Worm (Caenorhabditis elegans) whole organism, L1 larva: ENCODE measurements around the gene K11H3.2.
A peak's percentile ranks its signal among the peaks of the same experiment; 100 is the strongest.

ENCODE experiments used
- C34B4.2 ChIP-seq: sonication (generic microtip); optimal IDR thresholded peaks from 2 replicates; lab custom pipeline; 2017; ENCODE audit warnings: mild to moderate bottlenecking, missing genetic modification characterization, missing compliant biosample characterization
- Y116A8C.19 ChIP-seq: sonication (generic microtip); optimal IDR thresholded peaks from 2 replicates; lab custom pipeline; 2016; ENCODE audit warnings: missing compliant biosample characterization, missing genetic modification characterization, borderline replicate concordance
- aha-1 ChIP-seq: fragments of 150-350 bp; optimal IDR thresholded peaks from 2 replicates; lab custom pipeline; 2014; ENCODE audit warnings: missing biosample characterization, missing genetic modification characterization
- alr-1 ChIP-seq: fragments of 200-800 bp; sonication (Bioruptor generic); optimal IDR thresholded peaks from 2 replicates; lab custom pipeline; 2018; ENCODE audit warnings: borderline replicate concordance, mild to moderate bottlenecking, missing genetic modification characterization, missing compliant biosample characterization
- aly-2 ChIP-seq: fragments of 150-350 bp; optimal IDR thresholded peaks from 2 replicates; lab custom pipeline; 2014; ENCODE audit warnings: missing biosample characterization, missing genetic modification characterization
- ama-1 ChIP-seq: fragments of 150-350 bp; optimal IDR thresholded peaks from 2 replicates; lab custom pipeline; 2014
- ceh-8 ChIP-seq: fragments of 200-800 bp; sonication (Bioruptor generic); optimal IDR thresholded peaks from 2 replicates; lab custom pipeline; 2018; ENCODE audit warnings: mild to moderate bottlenecking, missing genetic modification characterization, moderate library complexity, missing compliant biosample characterization
- efl-3 ChIP-seq: fragments of 200-800 bp; sonication (Bioruptor generic); optimal IDR thresholded peaks from 2 replicates; lab custom pipeline; 2018; ENCODE audit warnings: mild to moderate bottlenecking, missing genetic modification characterization, missing compliant biosample characterization
- egl-27 ChIP-seq, 2 experiments: fragments of 150-350 bp in 1 of 2; sonication (generic microtip); optimal IDR thresholded peaks; 3 replicates each; lab custom pipeline; 2017 to 2018; ENCODE audit warnings: missing biosample characterization in 2 of 2, missing genetic modification characterization in 2 of 2, missing genetic modification reagents in 2 of 2
- elt-2 ChIP-seq: sonication (generic microtip); optimal IDR thresholded peaks from 2 replicates; lab custom pipeline; 2016; ENCODE audit warnings: missing genetic modification characterization, mild to moderate bottlenecking, inconsistent platforms, missing compliant biosample characterization, missing genetic modification reagents
- elt-3 ChIP-seq, 6 experiments: fragments of 150-350 bp in 1 of 6; sonication (generic microtip); optimal IDR thresholded peaks; 2 replicates each; lab custom pipeline; 2017 to 2018; ENCODE audit warnings: missing biosample characterization in 6 of 6, missing genetic modification characterization in 6 of 6, inconsistent platforms in 1 of 6
- fkh-4 ChIP-seq: sonication (generic microtip); optimal IDR thresholded peaks from 2 replicates; lab custom pipeline; 2016; ENCODE audit warnings: missing compliant biosample characterization, missing genetic modification characterization, borderline replicate concordance
- fkh-8 ChIP-seq: sonication (generic microtip); optimal IDR thresholded peaks from 2 replicates; lab custom pipeline; 2016; ENCODE audit warnings: mild to moderate bottlenecking, missing genetic modification characterization, missing compliant biosample characterization
- fos-1 ChIP-seq: fragments of 150-350 bp; optimal IDR thresholded peaks from 2 replicates; lab custom pipeline; 2014; ENCODE audit warnings: missing biosample characterization, missing genetic modification characterization
- grh-1 ChIP-seq: fragments of 200-800 bp; sonication (Bioruptor generic); IDR thresholded peaks from 2 replicates; pipeline ENCODE4 v1.3.6; 2022; ENCODE audit warnings: missing genetic modification reagents, missing genetic modification characterization, missing compliant biosample characterization
- hlh-17 ChIP-seq: fragments of 200-800 bp; sonication (Bioruptor generic); optimal IDR thresholded peaks from 2 replicates; lab custom pipeline; 2018; ENCODE audit warnings: missing genetic modification characterization, mild to moderate bottlenecking, missing compliant biosample characterization, moderate library complexity, borderline replicate concordance
- hpl-2 ChIP-seq: fragments of 150-350 bp; optimal IDR thresholded peaks from 2 replicates; lab custom pipeline; 2014; ENCODE audit warnings: missing biosample characterization, missing genetic modification reagents, missing genetic modification characterization
- irx-1 ChIP-seq: sonication (generic microtip); optimal IDR thresholded peaks from 2 replicates; lab custom pipeline; 2016; ENCODE audit warnings: missing genetic modification characterization, missing compliant biosample characterization
- isw-1 ChIP-seq: fragments of 200-800 bp; sonication (Bioruptor generic); IDR thresholded peaks from 2 replicates; pipeline ENCODE4 v1.3.6; 2022; ENCODE audit warnings: missing genetic modification characterization, missing compliant biosample characterization
- jun-1 ChIP-seq: fragments of 150-350 bp; optimal IDR thresholded peaks from 2 replicates; lab custom pipeline; 2014; ENCODE audit warnings: missing biosample characterization, missing genetic modification reagents, missing genetic modification characterization
- lin-35 ChIP-seq, 2 experiments: fragments of 150-350 bp; optimal IDR thresholded peaks; 2 replicates each; lab custom pipeline; 2014; ENCODE audit warnings: missing biosample characterization in 2 of 2, missing genetic modification characterization in 2 of 2, missing genetic modification reagents in 2 of 2
- lin-39 ChIP-seq: fragments of 150-350 bp; optimal IDR thresholded peaks from 2 replicates; lab custom pipeline; 2014; ENCODE audit warnings: missing biosample characterization, missing genetic modification reagents, missing genetic modification characterization
- lsy-2 ChIP-seq, 2 experiments: fragments of 150-350 bp; optimal IDR thresholded peaks; 2 replicates each; lab custom pipeline; 2014; ENCODE audit warnings: missing biosample characterization in 2 of 2, missing genetic modification characterization in 2 of 2
- mab-9 ChIP-seq: fragments of 200-800 bp; sonication (Bioruptor generic); IDR thresholded peaks from 2 replicates; pipeline ENCODE4 v1.3.6; 2022; ENCODE audit warnings: missing genetic modification reagents, missing genetic modification characterization, missing compliant biosample characterization
- mdl-1 ChIP-seq, 2 experiments: fragments of 150-350 bp; optimal IDR thresholded peaks; 2 replicates each; lab custom pipeline; 2014 to 2017; ENCODE audit warnings: missing biosample characterization in 2 of 2, missing genetic modification characterization in 2 of 2, inconsistent platforms in 1 of 2
- nhr-12 ChIP-seq: sonication (generic microtip); optimal IDR thresholded peaks from 2 replicates; lab custom pipeline; 2017; ENCODE audit warnings: missing biosample characterization, missing genetic modification characterization
- nhr-19 ChIP-seq: fragments of 200-800 bp; sonication (Bioruptor generic); conservative IDR thresholded peaks from 2 replicates; pipeline ENCODE4 v1.3.6; 2022; ENCODE audit warnings: missing genetic modification characterization, missing compliant biosample characterization
- nhr-237 ChIP-seq: fragments of 150-350 bp; optimal IDR thresholded peaks from 2 replicates; lab custom pipeline; 2014; ENCODE audit warnings: missing biosample characterization, missing genetic modification characterization
- nhr-28 ChIP-seq: fragments of 150-350 bp; optimal IDR thresholded peaks from 2 replicates; lab custom pipeline; 2014; ENCODE audit warnings: missing biosample characterization, missing genetic modification characterization
- nhr-47 ChIP-seq: sonication (generic microtip); optimal IDR thresholded peaks from 2 replicates; lab custom pipeline; 2016; ENCODE audit warnings: mild to moderate bottlenecking, missing genetic modification characterization, moderate library complexity, missing compliant biosample characterization
- nhr-71 ChIP-seq: sonication (generic microtip); optimal IDR thresholded peaks from 2 replicates; lab custom pipeline; 2016; ENCODE audit warnings: mild to moderate bottlenecking, missing genetic modification characterization, moderate library complexity, missing compliant biosample characterization
- nhr-76 ChIP-seq: sonication (generic microtip); optimal IDR thresholded peaks from 2 replicates; lab custom pipeline; 2017; ENCODE audit warnings: missing biosample characterization, missing genetic modification characterization
- nhr-77 ChIP-seq: fragments of 150-350 bp; optimal IDR thresholded peaks from 2 replicates; lab custom pipeline; 2014; ENCODE audit warnings: missing biosample characterization, missing genetic modification characterization
- pag-3 ChIP-seq: sonication (generic microtip); optimal IDR thresholded peaks from 2 replicates; lab custom pipeline; 2017; ENCODE audit warnings: missing genetic modification characterization, mild to moderate bottlenecking, missing compliant biosample characterization, antibody characterized with exemption, borderline replicate concordance; ENCODE audit not compliant: insufficient read depth
- pax-3 ChIP-seq: fragments of 200-800 bp; sonication (Bioruptor generic); optimal IDR thresholded peaks from 2 replicates; lab custom pipeline; 2018; ENCODE audit warnings: mild to moderate bottlenecking, missing genetic modification characterization, moderate library complexity, missing compliant biosample characterization
- pqm-1 ChIP-seq: sonication (generic microtip); optimal IDR thresholded peaks from 3 replicates; lab custom pipeline; 2017; ENCODE audit warnings: missing biosample characterization, missing genetic modification characterization
- rnt-1 ChIP-seq: sonication (generic microtip); optimal IDR thresholded peaks from 2 replicates; lab custom pipeline; 2016; ENCODE audit warnings: mild to moderate bottlenecking, missing genetic modification characterization, moderate library complexity, missing compliant biosample characterization
- skn-1 ChIP-seq: fragments of 150-350 bp; optimal IDR thresholded peaks from 2 replicates; lab custom pipeline; 2014; ENCODE audit warnings: missing biosample characterization, missing genetic modification characterization
- sox-4 ChIP-seq: sonication (generic microtip); optimal IDR thresholded peaks from 2 replicates; lab custom pipeline; 2016; ENCODE audit warnings: missing genetic modification characterization, missing compliant biosample characterization
- sptf-1 ChIP-seq: fragments of 150-350 bp; optimal IDR thresholded peaks from 2 replicates; lab custom pipeline; 2014; ENCODE audit warnings: missing biosample characterization, missing genetic modification characterization
- swsn-7 ChIP-seq: sonication (generic microtip); optimal IDR thresholded peaks from 2 replicates; lab custom pipeline; 2016; ENCODE audit warnings: missing genetic modification characterization, missing compliant biosample characterization
- tbx-2 ChIP-seq: sonication (generic microtip); optimal IDR thresholded peaks from 2 replicates; lab custom pipeline; 2016; ENCODE audit warnings: missing genetic modification characterization, missing compliant biosample characterization
- tlp-1 ChIP-seq: fragments of 150-350 bp; optimal IDR thresholded peaks from 2 replicates; lab custom pipeline; 2014; ENCODE audit warnings: missing biosample characterization, missing genetic modification characterization
- unc-130 ChIP-seq: fragments of 150-350 bp; optimal IDR thresholded peaks from 2 replicates; lab custom pipeline; 2017; ENCODE audit warnings: missing biosample characterization, missing genetic modification characterization, inconsistent platforms
- unc-30 ChIP-seq: sonication (generic microtip); optimal IDR thresholded peaks from 2 replicates; lab custom pipeline; 2017; ENCODE audit warnings: missing biosample characterization, missing genetic modification characterization
- unc-62 ChIP-seq: fragments of 150-350 bp; optimal IDR thresholded peaks from 2 replicates; lab custom pipeline; 2014; ENCODE audit warnings: missing biosample characterization, missing genetic modification reagents, missing genetic modification characterization
- unc-86 ChIP-seq: sonication (generic microtip); optimal IDR thresholded peaks from 2 replicates; lab custom pipeline; 2016; ENCODE audit warnings: missing genetic modification characterization, missing compliant biosample characterization
- vab-15 ChIP-seq: sonication (generic microtip); optimal IDR thresholded peaks from 2 replicates; lab custom pipeline; 2017; ENCODE audit warnings: missing genotype, mild to moderate bottlenecking, missing genetic modification characterization, missing compliant biosample characterization
- xbp-1 ChIP-seq: sonication (generic microtip); optimal IDR thresholded peaks from 2 replicates; lab custom pipeline; 2016; ENCODE audit warnings: missing genetic modification characterization, missing compliant biosample characterization
- zip-4 ChIP-seq: fragments of 200-800 bp; sonication (Bioruptor generic); optimal IDR thresholded peaks from 2 replicates; lab custom pipeline; 2018; ENCODE audit warnings: mild to moderate bottlenecking, missing genetic modification characterization, moderate library complexity, missing compliant biosample characterization
- ztf-4 ChIP-seq: fragments of 150-350 bp; optimal IDR thresholded peaks from 2 replicates; lab custom pipeline; 2014; ENCODE audit warnings: missing biosample characterization, missing genetic modification characterization

K11H3.2 gene

ce11 chrIII:9861470-9862342, 15.5 kb downstream of the K11H3.2 start (continued):
- TF ChIP-seq rnt-1 (tag; lab: Kevin White, UChicago): peak; percentile 79
- no peak for TF ChIP-seq mab-9 (GFP tag; lab: Robert Waterston, UW)
- peak; percentile 48 to 76 for TF ChIP-seq lsy-2 (tag; optimal IDR thresholded peaks at IDR 0.05; lab: Kevin White, UChicago)
- TF ChIP-seq lin-35 (GFP tag; optimal IDR thresholded peaks at IDR 0.05; lab: Kevin White, UChicago): peak; percentile 44 to 67
- no peak for TF ChIP-seq Y116A8C.19 (tag; lab: Kevin White, UChicago)
- TF ChIP-seq nhr-28 (tag; lab: Kevin White, UChicago): no peak
- TF ChIP-seq tbx-2: peak; percentile 43
- no peak for TF ChIP-seq alr-1 (tag; lab: Kevin White, UChicago)
- TF ChIP-seq unc-130: peak; percentile 45
- no peak for TF ChIP-seq isw-1 (GFP tag; lab: Robert Waterston, UW)
- TF ChIP-seq zip-4: no peak
- TF ChIP-seq irx-1: peak; percentile 46
- TF ChIP-seq mdl-1 (tag; optimal IDR thresholded peaks at IDR 0.05; lab: Kevin White, UChicago): peak in 1 of 2 experiments; percentile 75
- TF ChIP-seq hlh-17: no peak
- peak; percentile 49 for TF ChIP-seq aly-2 (tag; lab: Kevin White, UChicago)
- no peak for TF ChIP-seq C34B4.2 (tag; lab: Kevin White, UChicago)
- TF ChIP-seq egl-27 (tag; optimal IDR thresholded peaks at IDR 0.05; lab: Kevin White, UChicago): no peak
- peak; percentile 52 for TF ChIP-seq xbp-1 (tag; lab: Kevin White, UChicago)
- no peak for TF ChIP-seq lin-39 (tag; lab: Kevin White, UChicago)
- TF ChIP-seq nhr-77: peak; percentile 30
- no peak for TF ChIP-seq pqm-1 (tag; lab: Kevin White, UChicago)
- peak; percentile 74 for TF ChIP-seq nhr-71
- TF ChIP-seq ama-1: no peak
- no peak for TF ChIP-seq nhr-76 (tag; lab: Kevin White, UChicago)
- peak; percentile 37 for TF ChIP-seq unc-86 (tag; lab: Kevin White, UChicago)
- no peak for TF ChIP-seq fkh-4 (tag; lab: Kevin White, UChicago)
- no peak for TF ChIP-seq ztf-4 (tag; lab: Kevin White, UChicago)
- TF ChIP-seq fos-1 (tag; lab: Kevin White, UChicago): peak; percentile 36
- TF ChIP-seq nhr-47 (tag; lab: Kevin White, UChicago): peak; percentile 77
- TF ChIP-seq aha-1 (tag; lab: Kevin White, UChicago): no peak
- TF ChIP-seq nhr-12 (tag; lab: Kevin White, UChicago): no peak
- no peak for TF ChIP-seq grh-1 (GFP tag; lab: Robert Waterston, UW)
- peak; percentile 61 for TF ChIP-seq swsn-7 (tag; lab: Kevin White, UChicago)
- TF ChIP-seq sox-4 (tag; lab: Kevin White, UChicago): peak; percentile 2
- TF ChIP-seq jun-1: no peak
- peak; percentile 37 for TF ChIP-seq pax-3 (tag; lab: Kevin White, UChicago)
- peak; percentile 23 for TF ChIP-seq ceh-8 (GFP tag; lab: Kevin White, UChicago)
- TF ChIP-seq nhr-19 (GFP tag; lab: Robert Waterston, UW): peak; percentile 43
- no peak for TF ChIP-seq vab-15 (tag; lab: Kevin White, UChicago)
- TF ChIP-seq sptf-1 (tag; lab: Kevin White, UChicago): no peak
- TF ChIP-seq unc-62: no peak
- TF ChIP-seq tlp-1 (tag; lab: Kevin White, UChicago): no peak
- TF ChIP-seq efl-3 (GFP tag; lab: Kevin White, UChicago): no peak
- no peak for TF ChIP-seq skn-1 (tag; lab: Kevin White, UChicago)
- no peak for TF ChIP-seq unc-30 (tag; lab: Kevin White, UChicago)
- TF ChIP-seq nhr-237 (tag; lab: Kevin White, UChicago): no peak
- peak; percentile 27 for TF ChIP-seq elt-2
- TF ChIP-seq hpl-2 (GFP tag; lab: Kevin White, UChicago): no peak
- no peak for TF ChIP-seq pag-3
- TF ChIP-seq elt-3 (tag; optimal IDR thresholded peaks at IDR 0.05; lab: Kevin White, UChicago): peak in 1 of 6 experiments; percentile 18
- peak; percentile 49 for TF ChIP-seq fkh-8 (tag; lab: Kevin White, UChicago)
